Fruit fly (Drosophila melanogaster) whole organism, wandering third instar larva: ENCODE data around the gene CRAT.

Source experiments
- Abd-B ChIP-seq: fragments of >200 bp; optimal IDR thresholded peaks from 2 replicates; lab custom pipeline; 2017; ENCODE audit warnings: missing biosample characterization, missing genetic modification characterization
- CG9705 ChIP-seq: fragments of 200-800 bp; sonication (Bioruptor generic); optimal IDR thresholded peaks from 2 replicates; lab custom pipeline; 2018; ENCODE audit warnings: missing biosample characterization, mild to moderate bottlenecking, missing genetic modification characterization
- Mio ChIP-seq: sonication (Bioruptor generic); optimal IDR thresholded peaks from 2 replicates; lab custom pipeline; 2016; ENCODE audit warnings: missing biosample characterization, missing genetic modification characterization
- Myc ChIP-seq: fragments of >200 bp; optimal IDR thresholded peaks from 2 replicates; lab custom pipeline; 2017
- Sp1 ChIP-seq: fragments of 200-800 bp; sonication (Bioruptor generic); optimal IDR thresholded peaks from 3 replicates; lab custom pipeline; 2019; ENCODE audit warnings: missing biosample characterization, mild to moderate bottlenecking, missing genetic modification characterization, moderate library complexity
- fru ChIP-seq: fragments of 200-800 bp; sonication (Bioruptor generic); optimal IDR thresholded peaks from 3 replicates; lab custom pipeline; 2016; ENCODE audit warnings: missing biosample characterization, mild to moderate bottlenecking, missing genetic modification characterization
- h ChIP-seq: fragments of 200-800 bp; sonication (Bioruptor generic); optimal IDR thresholded peaks from 3 replicates; lab custom pipeline; 2016; ENCODE audit warnings: missing biosample characterization, mild to moderate bottlenecking, missing genetic modification characterization
- psq ChIP-seq: fragments of 200-800 bp; sonication (Bioruptor generic); optimal IDR thresholded peaks from 3 replicates; lab custom pipeline; 2017; ENCODE audit warnings: missing biosample characterization, mild to moderate bottlenecking, missing genetic modification characterization, moderate library complexity
- sage ChIP-seq: fragments of 200-800 bp; sonication (Bioruptor generic); optimal IDR thresholded peaks from 2 replicates; lab custom pipeline; 2016; ENCODE audit warnings: missing biosample characterization, mild to moderate bottlenecking, missing genetic modification characterization
- tai ChIP-seq: sonication (Bioruptor generic); optimal IDR thresholded peaks from 2 replicates; lab custom pipeline; 2016; ENCODE audit warnings: missing biosample characterization, missing genetic modification characterization
- usp ChIP-seq: fragments of >200 bp; optimal IDR thresholded peaks from 2 replicates; lab custom pipeline; 2017; ENCODE audit warnings: missing biosample characterization, missing genetic modification characterization
- woc ChIP-seq: sonication (Bioruptor generic); optimal IDR thresholded peaks from 2 replicates; lab custom pipeline; 2016; ENCODE audit warnings: missing biosample characterization, mild to moderate bottlenecking, missing genetic modification characterization

DNA sequence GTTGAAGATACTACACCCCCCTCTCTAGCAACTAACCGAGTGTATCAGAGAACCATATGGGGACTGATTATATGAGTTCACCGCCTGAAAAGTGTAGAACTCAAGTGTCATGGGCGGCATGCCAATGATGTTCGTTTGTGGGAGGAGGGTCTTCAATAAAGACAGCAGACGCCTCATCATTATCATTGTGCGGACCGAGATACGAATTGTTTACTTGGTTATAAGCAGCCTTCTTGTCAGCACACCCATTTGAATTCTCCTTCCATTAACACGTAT lies 18.3 kb upstream of the CRAT start:
- TF ChIP-seq psq (no peak), Sp1 (GFP tag; lab: Kevin White, UChicago) (no peak), CG9705 (GFP tag; lab: Kevin White, UChicago) (no peak), woc (GFP tag; lab: Kevin White, UChicago) (no peak), Myc (lab: Kevin White, UChicago) (no peak), h (no peak), usp (no peak), sage (no peak), Abd-B (no peak), tai (GFP tag; lab: Kevin White, UChicago) (no peak), fru (GFP tag; lab: Kevin White, UChicago) (no peak), Mio (GFP tag; lab: Kevin White, UChicago) (no peak)
